Fruit fly (Drosophila melanogaster): ENCODE measurements around the gene Cp190.
A peak's percentile ranks its signal among the peaks of the same experiment; 100 is the strongest.

The Cp190 gene

DNA sequence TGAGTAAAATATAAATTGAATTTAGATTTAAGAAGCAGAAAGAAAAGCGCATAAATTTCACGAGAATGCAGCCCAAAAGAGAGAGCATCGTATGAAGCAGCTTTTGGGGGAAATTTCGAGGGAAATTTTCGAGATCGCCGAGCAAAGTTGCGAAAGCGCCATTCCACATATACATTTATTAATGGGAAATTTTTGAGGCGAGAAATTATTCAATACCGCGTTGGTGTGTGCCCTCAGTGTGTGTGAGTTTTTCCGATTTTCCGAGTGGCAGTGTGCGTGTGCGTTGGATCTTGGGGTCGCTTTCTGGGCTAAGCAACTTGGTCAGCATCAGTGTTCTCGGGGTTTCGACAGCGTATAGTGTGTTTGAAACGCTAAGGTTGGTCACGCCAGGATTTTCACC, 34.9 kb upstream of the Cp190 start, which contains the start of gene Tm2:
Gene Tm2, plus strand, starts transcription at position 270 of the 400 bp plus-strand sequence.
- TF ChIP-seq Smox (GFP tag; optimal IDR thresholded peaks at IDR 0.05) (no peak), CG32006 (GFP tag; optimal IDR thresholded peaks at IDR 0.05) (no peak), Hr39 (GFP tag; optimal IDR thresholded peaks at IDR 0.05) (no peak), acj6 (GFP tag; optimal IDR thresholded peaks at IDR 0.05) (no peak), Met (GFP tag; optimal IDR thresholded peaks at IDR 0.05) (no peak), eg (GFP tag; IDR thresholded peaks at IDR 0.05) (no peak), CG3032 (tag; optimal IDR thresholded peaks at IDR 0.05) (no peak)

DNA sequence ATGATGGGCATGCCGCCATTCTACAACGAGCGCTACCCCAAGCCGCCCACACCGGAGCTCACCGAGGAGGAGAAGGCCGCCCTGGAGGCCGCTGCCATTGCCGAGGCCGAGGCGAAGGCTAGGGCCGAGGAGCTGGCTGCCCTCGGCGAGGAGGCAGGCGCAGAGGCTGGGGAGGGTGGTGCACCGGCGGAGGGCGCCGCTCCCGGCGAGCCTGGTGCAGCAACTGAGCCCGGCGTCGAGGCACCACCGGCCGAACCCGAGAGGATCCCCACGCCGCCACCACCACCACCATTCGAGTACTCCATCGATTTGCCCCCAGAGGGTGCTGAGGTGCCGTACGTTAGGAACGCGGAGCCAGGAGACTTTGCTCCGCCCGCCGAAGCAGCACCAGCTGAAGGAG, 30.2 kb upstream of the Cp190 start:
- TF ChIP-seq ss (GFP tag; optimal IDR thresholded peaks at IDR 0.05) (no peak), acj6 (GFP tag; optimal IDR thresholded peaks at IDR 0.05) (no peak), CG6808 (GFP tag; optimal IDR thresholded peaks at IDR 0.05) (no peak)

DNA sequence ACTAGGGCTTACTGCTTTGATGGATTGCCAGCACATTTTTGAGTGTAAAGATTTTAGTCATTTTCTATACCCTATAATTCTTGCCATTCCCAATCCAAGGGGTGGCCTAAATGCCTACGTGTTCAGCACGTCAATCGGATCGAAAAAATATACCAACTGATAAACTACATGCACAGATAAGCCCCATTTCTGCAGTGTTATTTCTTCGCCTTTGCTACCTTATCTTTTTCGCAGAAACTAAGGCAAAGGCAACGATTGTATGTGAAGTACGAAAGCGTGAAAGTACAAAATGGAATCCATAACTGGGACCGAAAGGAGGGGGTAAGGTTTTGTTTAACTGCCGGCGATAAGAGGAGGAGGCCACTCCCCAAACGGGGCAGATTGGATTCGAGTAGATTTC, 22.9 kb upstream of the Cp190 start:
- TF ChIP-seq vri (GFP tag; optimal IDR thresholded peaks at IDR 0.05) (peak; percentile 83), Hr4 (GFP tag; optimal IDR thresholded peaks at IDR 0.05) (no peak)

DNA sequence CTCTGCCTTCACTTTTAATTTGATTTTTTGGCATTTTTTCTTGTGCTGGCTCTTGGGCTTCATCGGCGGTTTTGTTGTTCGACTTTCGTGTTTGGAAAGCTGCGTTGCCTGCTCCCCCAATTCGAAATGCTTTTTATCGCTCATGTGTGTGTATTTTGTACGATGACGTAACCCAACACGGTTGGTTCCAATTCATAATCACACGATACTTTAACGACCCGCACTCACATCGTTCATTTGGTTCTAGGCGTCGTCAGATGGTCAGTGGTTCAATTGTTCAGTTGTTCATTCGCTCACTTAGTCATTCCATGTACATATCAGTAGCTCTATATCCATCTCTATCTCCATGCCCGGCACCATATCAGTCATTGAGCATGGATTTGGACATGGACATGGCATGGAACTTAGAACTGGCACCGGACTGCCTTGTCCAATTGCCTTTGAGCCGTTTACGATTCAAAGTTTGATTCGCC, 18.9 kb upstream of the Cp190 start:
- TF ChIP-seq Eip78C (GFP tag) (no peak), Ets21C (GFP tag; optimal IDR thresholded peaks at IDR 0.05) (no peak), CG7368 (GFP tag; optimal IDR thresholded peaks at IDR 0.05) (no peak), vri (GFP tag; optimal IDR thresholded peaks at IDR 0.05) (peak; percentile 42), Blimp-1 (GFP tag; optimal IDR thresholded peaks at IDR 0.05) (peak; percentile 17)

DNA sequence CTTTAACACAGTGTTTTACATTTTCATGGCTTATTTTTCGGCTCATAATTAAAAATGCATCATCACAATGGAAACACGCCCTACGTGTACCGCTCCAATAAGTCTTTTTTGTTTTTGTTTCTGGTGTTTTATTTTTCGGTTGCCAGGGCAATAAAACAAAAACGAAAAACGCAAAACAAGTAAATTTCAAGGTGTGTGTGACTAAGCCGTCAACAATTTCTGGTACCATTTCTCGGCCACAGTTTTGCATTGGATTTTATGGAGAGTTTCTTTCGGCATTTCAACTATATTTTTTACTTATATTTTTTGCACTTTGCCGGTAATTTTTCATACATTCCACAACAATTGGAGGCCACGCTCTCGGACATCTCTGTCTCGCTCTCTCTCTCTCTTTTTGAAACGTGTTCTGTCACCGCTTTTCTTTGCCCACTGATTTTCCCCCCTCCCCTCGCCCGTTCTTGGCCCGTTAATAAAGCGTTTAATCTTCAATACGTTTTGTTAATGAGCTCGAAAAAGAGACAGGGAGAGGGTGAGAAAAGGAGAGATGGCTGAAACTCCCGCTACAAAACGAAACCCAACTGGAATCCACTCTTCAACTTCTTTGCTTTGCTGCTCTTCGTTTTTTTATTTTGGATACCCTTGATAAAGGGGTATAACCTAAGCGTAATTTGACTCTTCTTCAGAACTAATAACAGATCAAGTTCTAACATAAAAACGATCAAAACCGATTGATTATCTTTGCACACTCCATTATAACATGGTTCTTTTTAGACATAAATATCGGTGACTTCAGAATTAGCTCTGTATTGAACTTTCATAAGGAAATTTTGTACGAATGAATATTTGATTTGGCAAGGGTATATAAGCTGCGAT, 18.2 kb upstream of the Cp190 start:
- TF ChIP-seq OdsH (GFP tag; optimal IDR thresholded peaks at IDR 0.05) (no peak), Smox (GFP tag; optimal IDR thresholded peaks at IDR 0.05) (no peak), CG34406 (GFP tag; optimal IDR thresholded peaks at IDR 0.05) (peak; percentile 33), svp (GFP tag) (no peak), Met (GFP tag; optimal IDR thresholded peaks at IDR 0.05) (peak; percentile 68), Hr39 (GFP tag; optimal IDR thresholded peaks at IDR 0.05) (no peak), fkh (GFP tag; optimal IDR thresholded peaks at IDR 0.05) (no peak), Sox102F (GFP tag; optimal IDR thresholded peaks at IDR 0.05) (peak; percentile 52), lz (GFP tag; optimal IDR thresholded peaks at IDR 0.05) (peak; percentile 60), CG31627 (GFP tag; optimal IDR thresholded peaks at IDR 0.05) (no peak), net (GFP tag; optimal IDR thresholded peaks at IDR 0.05) (no peak), Eip75B (GFP tag; optimal IDR thresholded peaks at IDR 0.05) (no peak), CG6163 (GFP tag; IDR thresholded peaks at IDR 0.05) (peak; percentile 22; the same call in 1 of the 3 replicates), Eip93F (GFP tag; optimal IDR thresholded peaks at IDR 0.05) (peak; percentile 18), CG7368 (GFP tag; optimal IDR thresholded peaks at IDR 0.05) (no peak), CG8632 (GFP tag; optimal IDR thresholded peaks at IDR 0.05) (peak; percentile 6), CG6276 (GFP tag; optimal IDR thresholded peaks at IDR 0.05) (no peak), esn (GFP tag; optimal IDR thresholded peaks at IDR 0.05) (peak; percentile 66), CG6854 (GFP tag; optimal IDR thresholded peaks at IDR 0.05) (no peak), vri (GFP tag; optimal IDR thresholded peaks at IDR 0.05) (peak; percentile 48), CG15336 (GFP tag; IDR thresholded peaks at IDR 0.05) (no peak), CG11902 (GFP tag; optimal IDR thresholded peaks at IDR 0.05) (peak; percentile 23), salr (GFP tag; optimal IDR thresholded peaks at IDR 0.05) (no peak), fd59A (GFP tag; optimal IDR thresholded peaks at IDR 0.05) (no peak), CG8119 (GFP tag; IDR thresholded peaks at IDR 0.05) (no peak), CG8319 (GFP tag; optimal IDR thresholded peaks at IDR 0.05) (no peak), Lpt (GFP tag; optimal IDR thresholded peaks at IDR 0.05) (no peak), achi (GFP tag; optimal IDR thresholded peaks at IDR 0.05) (no peak), CG11762 (GFP tag; optimal IDR thresholded peaks at IDR 0.05; ENCODE audit: insufficient read depth) (no peak), CG1621 (tag; optimal IDR thresholded peaks at IDR 0.05) (no peak), eg (GFP tag; IDR thresholded peaks at IDR 0.05) (no peak), fd85E (GFP tag; optimal IDR thresholded peaks at IDR 0.05) (peak; percentile 8), CG16779 (tag; optimal IDR thresholded peaks at IDR 0.05) (no peak)

Measured in whole organism, prepupa.